Worm (Caenorhabditis elegans): ENCODE results near the gene hsp-25.

hsp-25 gene

DNA sequence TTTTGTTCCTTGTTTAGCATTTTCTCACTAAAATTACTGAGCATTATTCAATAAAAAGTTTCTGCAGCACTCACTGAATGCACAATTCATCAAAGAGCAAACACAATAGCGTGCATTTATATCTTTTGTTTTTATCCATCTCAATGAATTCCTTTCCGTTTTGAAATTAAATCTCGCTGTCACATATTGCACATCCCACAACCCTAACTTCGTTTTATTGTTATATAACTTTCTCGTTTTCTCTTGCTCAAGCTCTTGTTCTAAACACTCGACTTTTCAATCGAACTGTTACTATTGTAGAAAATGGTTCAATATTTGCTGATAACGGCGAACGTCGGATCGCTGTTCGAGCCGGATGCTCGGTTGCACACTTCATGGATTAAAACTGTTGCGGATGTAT lies 8.3 kb downstream of the hsp-25 start, which contains the start of gene ipp-5:
TSS of gene ipp-5 (plus strand) at position 301 of the 400 bp plus-strand sequence.
- TF ChIP-seq F57A8.1 (GFP tag; optimal IDR thresholded peaks at IDR 0.05) (no peak), lin-26 (GFP tag; IDR thresholded peaks at IDR 0.05) (no peak), ceh-58 (GFP tag; IDR thresholded peaks at IDR 0.05) (no peak), athp-1 (tag; optimal IDR thresholded peaks at IDR 0.05) (no peak), aptf-3 (GFP tag; IDR thresholded peaks at IDR 0.05) (no peak), aptf-2 (GFP tag; conservative IDR thresholded peaks at IDR 0.05) (no peak), madf-3 (GFP tag; IDR thresholded peaks at IDR 0.05) (no peak)

- TF ChIP-seq F39B2.1 (GFP tag; IDR thresholded peaks at IDR 0.05) (no peak), ztf-25 (GFP tag; IDR thresholded peaks at IDR 0.05) (no peak), hsf-1 (GFP tag; IDR thresholded peaks at IDR 0.05) (no peak), ztf-28 (GFP tag; IDR thresholded peaks at IDR 0.05) (no peak), sdz-38 (tag; optimal IDR thresholded peaks at IDR 0.05) (no peak), egl-44 (GFP tag; IDR thresholded peaks at IDR 0.05) (no peak), sptf-2 (GFP tag; optimal IDR thresholded peaks at IDR 0.05) (no peak)
These were observed 10.4 kb downstream of the hsp-25 start for ce11 chrX:6029075-6029474.

DNA sequence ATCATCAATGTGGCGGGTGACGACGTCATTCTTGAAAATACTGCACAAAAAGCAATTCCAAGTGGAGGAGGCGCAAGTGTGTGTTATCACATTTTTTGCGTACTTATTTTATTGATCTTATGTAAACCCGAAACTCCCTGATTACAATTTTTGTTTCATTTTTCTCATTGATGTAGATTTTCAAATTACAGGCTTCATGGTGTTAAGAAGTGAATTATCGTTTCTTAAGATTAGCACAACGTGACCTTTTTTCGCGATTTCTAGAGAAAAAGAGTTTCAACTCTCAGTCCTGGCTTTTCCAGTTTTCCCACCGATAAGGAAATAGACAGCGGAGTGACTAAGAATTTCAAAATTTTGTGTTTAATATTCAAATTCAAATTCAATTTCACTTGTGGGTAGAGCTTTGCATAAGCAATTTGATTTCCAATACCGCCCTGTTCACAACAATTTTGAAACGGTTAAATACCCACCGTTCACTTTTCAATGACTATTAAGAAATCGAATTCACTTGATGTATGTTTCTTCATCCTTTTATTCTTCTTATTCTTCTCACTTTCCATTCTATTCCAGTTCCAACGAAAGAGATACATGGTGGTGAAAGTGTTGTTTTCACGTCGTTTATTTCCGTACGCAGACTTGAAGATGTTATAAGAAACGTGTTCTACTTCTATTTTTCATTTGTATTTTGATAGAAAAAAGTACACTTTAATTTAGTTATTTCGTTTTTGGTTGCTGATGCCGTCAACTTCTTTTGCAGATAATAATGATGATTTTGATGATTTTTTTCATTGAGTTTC lies 12.5 kb downstream of the hsp-25 start:
- TF ChIP-seq sdz-38 (tag; optimal IDR thresholded peaks at IDR 0.05): no peak
- TF ChIP-seq nhr-80 (tag; optimal IDR thresholded peaks at IDR 0.05): peak; percentile 45
- no peak for TF ChIP-seq cebp-1 (GFP tag; IDR thresholded peaks at IDR 0.05)
- no peak for TF ChIP-seq cebp-1 (tag; optimal IDR thresholded peaks at IDR 0.05)
- TF ChIP-seq ZK185.1 (tag; optimal IDR thresholded peaks at IDR 0.05; ENCODE audit: poor library complexity, severe bottlenecking): no peak
- TF ChIP-seq dpl-1 (GFP tag; optimal IDR thresholded peaks at IDR 0.05): no peak
- TF ChIP-seq K12H6.12 (tag; optimal IDR thresholded peaks at IDR 0.05): no peak

ce11 chrX:6024977-6025376 lies 14.5 kb downstream of the hsp-25 start:
- no peak for TF ChIP-seq ceh-27 (GFP tag; optimal IDR thresholded peaks at IDR 0.05)
- no peak for TF ChIP-seq dpff-1 (tag; optimal IDR thresholded peaks at IDR 0.05)
- TF ChIP-seq madf-3 (GFP tag; IDR thresholded peaks at IDR 0.05): no peak
- TF ChIP-seq chd-7 (tag; optimal IDR thresholded peaks at IDR 0.05): no peak
- TF ChIP-seq lsy-27 (tag; optimal IDR thresholded peaks at IDR 0.05; ENCODE audit: borderline replicate concordance, insufficient read depth): no peak
- TF ChIP-seq ceh-40 (GFP tag; IDR thresholded peaks at IDR 0.05): no peak
- TF ChIP-seq pha-4 (tag; optimal IDR thresholded peaks at IDR 0.05): peak; percentile 23
- peak; percentile 29 for TF ChIP-seq atf-7 (tag; optimal IDR thresholded peaks at IDR 0.05)
- no peak for TF ChIP-seq let-607 (tag; optimal IDR thresholded peaks at IDR 0.05)
- TF ChIP-seq ceh-79 (tag; optimal IDR thresholded peaks at IDR 0.05): no peak
- TF ChIP-seq mel-28 (tag; optimal IDR thresholded peaks at IDR 0.05; ENCODE audit: borderline replicate concordance): no peak
- no peak for TF ChIP-seq D2030.7 (GFP tag; IDR thresholded peaks at IDR 0.05)
- no peak for TF ChIP-seq die-1 (tag; optimal IDR thresholded peaks at IDR 0.05)
- no peak for TF ChIP-seq dox-1 (GFP tag; IDR thresholded peaks at IDR 0.05)
- peak; percentile 17 for TF ChIP-seq tbp1 (GFP tag; optimal IDR thresholded peaks at IDR 0.05)
- no peak for TF ChIP-seq ztf-18 (tag; optimal IDR thresholded peaks at IDR 0.05)
- no peak for TF ChIP-seq nhr-90 (tag; optimal IDR thresholded peaks at IDR 0.05)
- TF ChIP-seq nhr-80 (tag; optimal IDR thresholded peaks at IDR 0.05): peak; percentile 80
- TF ChIP-seq mxl-1 (tag; optimal IDR thresholded peaks at IDR 0.05): no peak
